Fruit fly (Drosophila melanogaster) whole organism, pupa: ENCODE results near the gene Ac13E.

ENCODE experiments used
- CG10348 ChIP-seq: fragments of 200-800 bp; sonication (Bioruptor generic); IDR thresholded peaks from 2 replicates; pipeline ENCODE4 v1.3.6; 2022; ENCODE audit warnings: missing biosample characterization, missing genetic modification characterization
- CG12605 ChIP-seq: fragments of 200-800 bp; sonication (Bioruptor generic); IDR thresholded peaks from 2 replicates; pipeline ENCODE4 v1.3.6; 2022; ENCODE audit warnings: missing biosample characterization, missing genetic modification characterization
- CG17806 ChIP-seq: fragments of 200-800 bp; sonication (Bioruptor generic); optimal IDR thresholded peaks from 2 replicates; lab custom pipeline; 2018; ENCODE audit warnings: missing biosample characterization, mild to moderate bottlenecking, missing genetic modification characterization, moderate library complexity
- CG8301 ChIP-seq: fragments of 200-800 bp; sonication (Bioruptor generic); optimal IDR thresholded peaks from 2 replicates; lab custom pipeline; 2018; ENCODE audit warnings: missing biosample characterization, mild to moderate bottlenecking, missing genetic modification characterization
- EcR ChIP-seq: fragments of 200-800 bp; sonication (Bioruptor generic); optimal IDR thresholded peaks from 3 replicates; lab custom pipeline; 2019; ENCODE audit warnings: missing biosample characterization, missing genetic modification characterization, mild to moderate bottlenecking, moderate library complexity, missing genetic modification reagents
- Ets98B ChIP-seq: fragments of 200-800 bp; sonication (Bioruptor generic); IDR thresholded peaks from 2 replicates; pipeline ENCODE4 v1.3.6; 2022; ENCODE audit warnings: missing biosample characterization, missing genetic modification characterization
- rn ChIP-seq: fragments of 200-800 bp; sonication (Bioruptor generic); IDR thresholded peaks from 2 replicates; pipeline ENCODE4 v1.3.6; 2022; ENCODE audit warnings: missing biosample characterization, missing genetic modification characterization

- TF ChIP-seq EcR (no peak), rn (GFP tag; lab: Robert Waterston, UW) (no peak), Ets98B (GFP tag; lab: Robert Waterston, UW) (no peak), CG12605 (GFP tag; lab: Robert Waterston, UW) (no peak), CG8301 (tag; lab: Kevin White, UChicago) (no peak), CG17806 (tag; lab: Kevin White, UChicago) (no peak), CG10348 (GFP tag; lab: Robert Waterston, UW) (no peak)
Measured at dm6 chrX:15496651-15497409, 57.2 kb downstream of the Ac13E start.
